Fruit fly (Drosophila melanogaster): ENCODE results near the gene Cpr65Av.

DNA sequence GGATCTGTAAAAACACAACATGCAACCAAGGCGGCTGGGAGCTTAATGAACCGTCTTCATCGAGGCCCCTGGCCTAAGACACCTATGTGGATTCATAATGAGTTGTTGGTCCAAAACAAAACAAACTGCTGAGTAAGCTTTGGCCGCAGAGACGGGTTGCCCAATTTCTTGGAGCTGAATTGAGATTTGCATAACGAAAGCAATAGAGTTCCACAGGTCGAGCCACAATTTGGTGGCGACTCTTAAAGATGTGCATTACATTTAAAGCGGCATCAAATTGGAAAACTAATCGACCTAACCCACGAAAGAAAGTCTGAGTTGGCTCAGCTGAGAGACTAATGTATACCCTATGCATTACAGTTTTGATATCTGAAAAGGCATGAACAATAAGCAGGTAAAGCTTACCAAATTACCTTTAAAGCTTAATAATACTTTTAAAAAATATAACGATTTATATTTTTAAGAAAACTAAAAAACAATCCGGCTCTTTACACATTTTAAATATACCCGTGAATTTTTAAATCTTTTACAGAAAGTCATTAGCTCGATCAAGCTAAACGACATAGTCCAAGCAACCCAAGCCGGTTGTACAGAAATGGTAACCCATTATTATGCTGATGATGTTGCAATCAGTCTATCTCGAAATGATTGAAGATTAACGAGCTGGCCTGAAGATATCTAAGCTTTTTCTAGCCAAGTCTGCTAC lies 17.7 kb upstream of the Cpr65Av start, which contains the start of gene CG13297:
- TF ChIP-seq Dll (optimal IDR thresholded peaks at IDR 0.05) (no peak), EcR (GFP tag; optimal IDR thresholded peaks at IDR 0.05) (no peak), pan (optimal IDR thresholded peaks at IDR 0.05) (no peak), usp (GFP tag; optimal IDR thresholded peaks at IDR 0.05) (no peak), psq (optimal IDR thresholded peaks at IDR 0.05) (no peak), CG8478 (optimal IDR thresholded peaks at IDR 0.05) (no peak)
